Worm (Caenorhabditis elegans) whole organism, L3 larva: Measurements from ENCODE around the gene anmt-2.
A peak's percentile ranks its signal among the peaks of the same experiment; 100 is the strongest.

Source experiments
- ZK546.5 ChIP-seq: sonication (generic microtip); optimal IDR thresholded peaks from 2 replicates; lab custom pipeline; 2017; ENCODE audit warnings: missing biosample characterization, missing genetic modification characterization
- ama-1 ChIP-seq: fragments of 150-350 bp; optimal IDR thresholded peaks from 2 replicates; lab custom pipeline; 2018
- ceh-9 ChIP-seq: sonication (generic microtip); optimal IDR thresholded peaks from 2 replicates; lab custom pipeline; 2018; ENCODE audit warnings: missing biosample characterization, missing genetic modification characterization
- daf-12 ChIP-seq: fragments of 150-350 bp; optimal IDR thresholded peaks from 2 replicates; lab custom pipeline; 2014; ENCODE audit warnings: missing biosample characterization, missing genetic modification reagents, missing genetic modification characterization
- egl-27 ChIP-seq: sonication (generic microtip); optimal IDR thresholded peaks from 4 replicates; lab custom pipeline; 2017; ENCODE audit warnings: missing biosample characterization, missing genetic modification reagents, missing genetic modification characterization
- elt-1 ChIP-seq: fragments of 150-350 bp; optimal IDR thresholded peaks from 2 replicates; lab custom pipeline; 2014; ENCODE audit warnings: missing biosample characterization, missing genetic modification characterization
- elt-2 ChIP-seq: sonication (generic microtip); optimal IDR thresholded peaks from 2 replicates; lab custom pipeline; 2016; ENCODE audit warnings: missing genetic modification reagents, mild to moderate bottlenecking, missing genetic modification characterization, missing compliant biosample characterization
- eor-1 ChIP-seq, 2 experiments: fragments of 150-350 bp; optimal IDR thresholded peaks; 2 replicates each; lab custom pipeline; 2014 to 2018; ENCODE audit warnings: missing biosample characterization in 2 of 2, missing genetic modification characterization in 2 of 2
- fkh-10 ChIP-seq: sonication (generic microtip); optimal IDR thresholded peaks from 2 replicates; lab custom pipeline; 2017; ENCODE audit warnings: missing biosample characterization, missing genetic modification reagents, missing genetic modification characterization
- fkh-2 ChIP-seq: fragments of 150-350 bp; optimal IDR thresholded peaks from 2 replicates; lab custom pipeline; 2014; ENCODE audit warnings: missing biosample characterization, missing genetic modification reagents, missing genetic modification characterization
- hmg-11 ChIP-seq: sonication (generic microtip); optimal IDR thresholded peaks from 2 replicates; lab custom pipeline; 2016; ENCODE audit warnings: missing genetic modification characterization, missing compliant biosample characterization
- jun-1 ChIP-seq: fragments of 150-350 bp; optimal IDR thresholded peaks from 2 replicates; lab custom pipeline; 2014; ENCODE audit warnings: missing biosample characterization, missing genetic modification reagents, missing genetic modification characterization
- lin-15B ChIP-seq: fragments of 150-350 bp; optimal IDR thresholded peaks from 2 replicates; lab custom pipeline; 2014; ENCODE audit warnings: missing biosample characterization, missing genetic modification characterization
- lin-39 ChIP-seq: fragments of 150-350 bp; optimal IDR thresholded peaks from 2 replicates; lab custom pipeline; 2018; ENCODE audit warnings: missing biosample characterization, missing genetic modification reagents, missing genetic modification characterization
- lsy-12 ChIP-seq: sonication (generic microtip); optimal IDR thresholded peaks from 2 replicates; lab custom pipeline; 2016; ENCODE audit warnings: mild to moderate bottlenecking, missing genetic modification characterization, missing compliant biosample characterization
- mdl-1 ChIP-seq: fragments of 150-350 bp; optimal IDR thresholded peaks from 2 replicates; lab custom pipeline; 2014; ENCODE audit warnings: missing biosample characterization, missing genetic modification characterization
- mml-1 ChIP-seq: fragments of 150-350 bp; sonication (generic microtip); optimal IDR thresholded peaks from 3 replicates; lab custom pipeline; 2014; ENCODE audit warnings: missing biosample characterization, missing genetic modification characterization
- nfya-1 ChIP-seq: sonication (generic microtip); optimal IDR thresholded peaks from 2 replicates; lab custom pipeline; 2017; ENCODE audit warnings: missing genetic modification characterization, mild to moderate bottlenecking, missing compliant biosample characterization, antibody characterized with exemption, moderate library complexity; ENCODE audit not compliant: insufficient read depth
- nhr-11 ChIP-seq: fragments of 150-350 bp; optimal IDR thresholded peaks from 2 replicates; lab custom pipeline; 2014; ENCODE audit warnings: missing biosample characterization, missing genetic modification characterization
- nhr-23 ChIP-seq: fragments of 150-350 bp; optimal IDR thresholded peaks from 2 replicates; lab custom pipeline; 2014; ENCODE audit warnings: missing biosample characterization, missing genetic modification reagents, missing genetic modification characterization
- nhr-237 ChIP-seq: fragments of 150-350 bp; optimal IDR thresholded peaks from 2 replicates; lab custom pipeline; 2014; ENCODE audit warnings: missing biosample characterization, missing genetic modification characterization
- nhr-25 ChIP-seq: sonication (generic microtip); optimal IDR thresholded peaks from 2 replicates; lab custom pipeline; 2017; ENCODE audit warnings: missing biosample characterization, missing genetic modification characterization
- nhr-28 ChIP-seq: fragments of 150-350 bp; optimal IDR thresholded peaks from 2 replicates; lab custom pipeline; 2014; ENCODE audit warnings: missing biosample characterization, missing genetic modification characterization
- nhr-43 ChIP-seq: sonication (generic microtip); optimal IDR thresholded peaks from 2 replicates; lab custom pipeline; 2016; ENCODE audit warnings: mild to moderate bottlenecking, missing genetic modification characterization, missing compliant biosample characterization; ENCODE audit not compliant: poor library complexity, severe bottlenecking
- pha-4 ChIP-seq: fragments of 150-350 bp; optimal IDR thresholded peaks from 2 replicates; lab custom pipeline; 2014; ENCODE audit warnings: missing biosample characterization, missing genetic modification reagents, missing genetic modification characterization
- sea-2 ChIP-seq: fragments of 150-350 bp; sonication (generic microtip); optimal IDR thresholded peaks from 4 replicates; lab custom pipeline; 2014; ENCODE audit warnings: missing biosample characterization, missing genetic modification reagents, missing genetic modification characterization
- skn-1 ChIP-seq: fragments of 150-350 bp; optimal IDR thresholded peaks from 2 replicates; lab custom pipeline; 2014; ENCODE audit warnings: missing biosample characterization, missing genetic modification characterization
- snpc-4 ChIP-seq: fragments of 150-350 bp; optimal IDR thresholded peaks from 2 replicates; lab custom pipeline; 2014; ENCODE audit warnings: missing biosample characterization, missing genetic modification characterization
- tbx-2 ChIP-seq: sonication (generic microtip); optimal IDR thresholded peaks from 2 replicates; lab custom pipeline; 2016; ENCODE audit warnings: mild to moderate bottlenecking, missing genetic modification characterization, missing compliant biosample characterization

Gene anmt-2

DNA sequence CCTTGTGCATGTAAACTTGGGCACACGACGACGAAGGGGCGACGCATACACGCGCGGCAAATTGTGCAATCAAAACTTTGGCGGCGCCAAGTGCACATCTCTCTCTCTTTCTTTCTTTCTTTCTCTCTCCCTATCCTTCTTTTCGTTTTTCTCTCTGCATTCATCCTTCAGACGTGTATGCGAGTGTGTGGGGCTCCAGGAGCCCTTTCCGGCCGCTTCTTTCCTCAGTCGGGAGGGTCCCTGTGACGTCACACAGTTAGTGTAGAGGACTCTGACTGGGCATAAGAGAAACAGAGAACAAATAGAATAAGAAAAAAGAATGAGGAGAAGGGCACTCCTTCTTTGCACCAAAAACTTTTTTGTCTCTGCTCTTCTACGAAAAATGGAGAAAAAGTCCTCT, 20.1 kb downstream of the anmt-2 start (continued):
- TF ChIP-seq jun-1 (tag; lab: Kevin White, UChicago) (no peak), mml-1 (no peak), nhr-23 (tag; lab: Kevin White, UChicago) (no peak), mdl-1 (peak; percentile 47), ama-1 (lab: Kevin White, UChicago) (peak; percentile 10), nfya-1 (peak; percentile 89), lin-15B (tag; lab: Kevin White, UChicago) (peak; percentile 36), fkh-10 (GFP tag; lab: Kevin White, UChicago) (peak; percentile 92)

DNA sequence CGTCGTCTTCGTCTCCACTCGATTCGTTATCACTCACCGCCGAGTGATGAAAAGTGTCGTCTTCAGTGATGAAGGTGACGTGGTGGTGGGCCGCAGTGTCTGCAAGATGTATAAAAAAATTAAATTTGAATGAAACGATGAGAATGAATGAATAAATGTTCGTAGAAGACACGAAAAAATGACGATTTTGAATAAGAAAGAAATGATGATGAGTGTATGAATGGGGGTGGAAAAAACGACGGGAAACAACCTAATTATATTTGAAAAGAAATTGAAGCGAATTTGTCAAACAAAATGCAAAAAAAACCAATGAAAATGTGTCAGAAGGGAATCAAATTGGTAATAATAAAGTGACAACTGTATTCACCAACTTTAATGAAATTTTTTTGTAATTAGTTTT, 21.4 kb downstream of the anmt-2 start, which contains the start of gene mvk-1:
mvk-1 (minus strand) TSS at position 101 of the 400 bp plus-strand sequence.
- no peak for TF ChIP-seq tbx-2 (tag; lab: Kevin White, UChicago)
- TF ChIP-seq nhr-237 (tag; lab: Kevin White, UChicago) = no peak
- TF ChIP-seq ZK546.5 (tag; lab: Kevin White, UChicago) = no peak
- TF ChIP-seq mdl-1 = no peak
- TF ChIP-seq nhr-11 (tag; lab: Kevin White, UChicago) = no peak
- no peak for TF ChIP-seq lsy-12 (tag; lab: Kevin White, UChicago)

DNA sequence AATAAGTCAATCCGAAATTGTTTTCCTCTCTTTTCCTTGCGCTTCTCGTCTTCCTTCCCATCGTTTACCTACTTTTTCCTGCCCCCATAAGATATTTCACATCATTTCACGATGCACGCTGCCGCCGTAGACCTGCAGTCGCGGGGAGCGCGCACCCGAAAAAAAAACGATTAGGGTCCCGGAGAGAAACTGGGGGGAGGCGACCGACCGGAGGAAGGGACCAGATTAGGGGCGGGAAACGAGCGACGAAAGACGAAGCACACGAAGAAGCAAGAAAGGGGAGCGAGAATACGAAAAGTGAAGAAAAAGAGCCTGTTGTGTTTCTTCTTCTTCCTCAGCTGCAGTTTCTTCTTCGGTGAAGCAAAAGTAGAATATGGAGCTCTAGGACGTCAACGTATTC, 22.3 kb downstream of the anmt-2 start:
- TF ChIP-seq nhr-25 (tag; lab: Kevin White, UChicago) (no peak), snpc-4 (tag; lab: Kevin White, UChicago) (peak; percentile 31), pha-4 (tag; lab: Kevin White, UChicago) (no peak), nfya-1 (peak; percentile 24), eor-1 (tag; optimal IDR thresholded peaks at IDR 0.05; lab: Kevin White, UChicago) (no peak), fkh-10 (GFP tag; lab: Kevin White, UChicago) (peak; percentile 24), lin-39 (peak; percentile 96), ama-1 (lab: Kevin White, UChicago) (peak; percentile 12), daf-12 (no peak), hmg-11 (tag; lab: Kevin White, UChicago) (no peak), elt-1 (no peak)

DNA sequence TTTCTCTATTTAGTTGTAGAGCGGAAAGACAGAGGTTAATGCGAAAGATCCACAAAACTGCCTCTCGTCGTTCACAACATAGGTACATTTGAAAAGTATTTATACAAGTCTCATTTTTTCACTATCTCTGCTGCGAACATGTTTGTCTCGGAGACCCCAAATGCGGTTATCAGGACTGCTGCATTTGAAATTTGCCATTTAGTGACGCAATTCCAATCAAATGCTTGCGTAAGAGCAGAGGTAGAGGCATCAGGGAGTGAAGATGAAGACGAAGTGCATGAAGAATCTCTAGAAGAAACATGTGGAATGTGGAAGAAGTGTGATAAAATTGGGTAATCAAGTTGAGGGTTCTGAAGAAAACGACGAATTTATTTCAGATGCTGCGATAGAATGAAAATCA, 23.4 kb downstream of the anmt-2 start:
- TF ChIP-seq elt-2 (tag; lab: Kevin White, UChicago) (peak; percentile 55), pha-4 (tag; lab: Kevin White, UChicago) (no peak), nhr-237 (tag; lab: Kevin White, UChicago) (no peak), lin-39 (no peak), lin-15B (tag; lab: Kevin White, UChicago) (no peak), egl-27 (no peak)
- TF ChIP-seq, all 47 proteins: peak for 1

DNA sequence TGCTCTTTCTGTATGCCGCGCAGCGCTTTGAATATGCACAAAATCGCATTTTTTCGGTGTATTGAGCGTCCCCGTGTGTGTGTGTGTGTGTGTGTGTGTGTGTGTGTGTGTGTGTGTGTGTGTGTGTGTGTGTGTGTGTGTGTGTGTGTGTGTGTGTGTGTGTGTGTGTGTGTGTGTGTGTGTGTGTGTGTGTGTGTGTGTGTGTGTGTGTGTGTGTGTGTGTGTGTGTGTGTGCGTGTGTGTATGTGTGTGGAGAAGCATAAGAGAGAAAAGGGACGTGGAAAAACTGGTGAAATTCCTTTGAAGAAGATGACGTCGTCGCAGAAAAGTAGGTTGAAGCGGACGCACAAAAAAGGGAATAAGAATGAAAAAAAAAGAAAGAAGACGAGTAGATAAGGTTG, 24.2 kb downstream of the anmt-2 start:
- TF ChIP-seq nfya-1 = peak; percentile 27
- peak; percentile 50 for TF ChIP-seq elt-2 (tag; lab: Kevin White, UChicago)
- TF ChIP-seq fkh-10 (GFP tag; lab: Kevin White, UChicago) = peak; percentile 36
- peak; percentile 87 for TF ChIP-seq lsy-12 (tag; lab: Kevin White, UChicago)

DNA sequence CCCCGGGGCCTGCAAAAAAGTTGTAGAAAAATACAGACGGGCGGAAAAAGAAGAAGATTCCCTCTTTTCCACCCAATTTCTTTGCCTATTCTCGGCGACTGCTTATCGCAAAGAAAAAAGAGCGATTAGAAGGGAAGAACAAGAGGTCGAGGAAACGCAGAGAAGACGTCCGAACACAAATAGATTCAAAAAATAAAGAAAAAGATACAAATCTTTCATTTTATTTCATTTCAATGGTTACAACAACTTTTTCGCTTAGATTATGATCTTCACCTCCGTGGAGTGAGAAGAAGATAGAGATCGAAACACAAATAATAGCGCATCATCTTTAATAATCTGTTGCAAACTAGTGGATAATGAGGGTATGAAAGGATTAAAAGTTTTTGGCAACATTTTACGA, 25.5 kb downstream of the anmt-2 start:
- TF ChIP-seq nhr-11 (tag; lab: Kevin White, UChicago) (no peak), fkh-2 (no peak), ZK546.5 (tag; lab: Kevin White, UChicago) (no peak), nhr-237 (tag; lab: Kevin White, UChicago) (no peak), ama-1 (lab: Kevin White, UChicago) (peak; percentile 21), daf-12 (no peak), nhr-43 (tag; lab: Kevin White, UChicago) (no peak), tbx-2 (tag; lab: Kevin White, UChicago) (no peak), lsy-12 (tag; lab: Kevin White, UChicago) (no peak), nhr-23 (tag; lab: Kevin White, UChicago) (peak; percentile 74), ceh-9 (tag; lab: Kevin White, UChicago) (no peak), nhr-28 (tag; lab: Kevin White, UChicago) (no peak), elt-2 (tag; lab: Kevin White, UChicago) (peak; percentile 44), egl-27 (no peak), sea-2 (GFP tag; lab: Kevin White, UChicago) (no peak), skn-1 (tag; lab: Kevin White, UChicago) (no peak), snpc-4 (tag; lab: Kevin White, UChicago) (no peak), elt-1 (peak; percentile 98), fkh-10 (GFP tag; lab: Kevin White, UChicago) (no peak), lin-39 (no peak), nfya-1 (peak; percentile 10)
- TF ChIP-seq, all 47 proteins: peak for 5
